Fruit fly (Drosophila melanogaster) whole organism, embryonic: Measurements from ENCODE around the gene Rab40.

Source experiments
- Atf6 ChIP-seq: fragments of 200-800 bp; sonication (Bioruptor generic); IDR thresholded peaks from 2 replicates; pipeline ENCODE4 v1.3.6; 2022; ENCODE audit warnings: missing biosample characterization, missing genetic modification characterization
- BEAF-32 ChIP-seq: fragments of 200-800 bp; sonication (Bioruptor generic); optimal IDR thresholded peaks from 3 replicates; lab custom pipeline; 2017; ENCODE audit warnings: missing biosample characterization, missing genetic modification characterization, mild to moderate bottlenecking, moderate library complexity, missing genetic modification reagents
- Bdp1 ChIP-seq: fragments of 200-800 bp; sonication (Bioruptor generic); optimal IDR thresholded peaks from 3 replicates; lab custom pipeline; 2016; ENCODE audit warnings: missing biosample characterization, missing genetic modification characterization
- Bgb ChIP-seq: fragments of 200-800 bp; sonication (Bioruptor generic); IDR thresholded peaks from 2 replicates; pipeline ENCODE4 v1.3.6; 2022; ENCODE audit warnings: missing biosample characterization, missing genetic modification characterization; ENCODE audit not compliant: partially characterized antibody
- C15 ChIP-seq: fragments of 200-800 bp; sonication (Bioruptor generic); IDR thresholded peaks from 3 replicates; pipeline ENCODE4 v1.3.6; 2022; ENCODE audit warnings: missing biosample characterization, missing genetic modification characterization
- CG10321 ChIP-seq: fragments of 200-800 bp; sonication (Bioruptor generic); IDR thresholded peaks from 2 replicates; pipeline ENCODE4 v1.3.6; 2022; ENCODE audit warnings: missing biosample characterization, missing genetic modification characterization
- CG11093 ChIP-seq: fragments of 200-800 bp; sonication (Bioruptor generic); IDR thresholded peaks from 3 replicates; pipeline ENCODE4 v1.3.6; 2022; ENCODE audit warnings: missing biosample characterization, missing genetic modification characterization
- CG14441 ChIP-seq: fragments of 200-800 bp; sonication (Bioruptor generic); IDR thresholded peaks from 2 replicates; pipeline ENCODE4 v1.3.6; 2022; ENCODE audit warnings: missing biosample characterization, missing genetic modification characterization
- CG1647 ChIP-seq: fragments of 200-800 bp; sonication (Bioruptor generic); optimal IDR thresholded peaks from 3 replicates; lab custom pipeline; 2016; ENCODE audit warnings: missing biosample characterization, missing genetic modification characterization
- CG30020 ChIP-seq: fragments of 200-800 bp; optimal IDR thresholded peaks from 2 replicates; lab custom pipeline; 2019; ENCODE audit warnings: missing biosample characterization, mild to moderate bottlenecking, missing genetic modification characterization, moderate library complexity
- CG31224 ChIP-seq: fragments of 200-800 bp; sonication (Bioruptor generic); IDR thresholded peaks from 2 replicates; pipeline ENCODE4 v1.3.6; 2022; ENCODE audit warnings: missing biosample characterization, missing genetic modification characterization
- CG3281 ChIP-seq: fragments of 200-800 bp; sonication (Bioruptor generic); optimal IDR thresholded peaks from 3 replicates; lab custom pipeline; 2017; ENCODE audit warnings: missing biosample characterization, mild to moderate bottlenecking, missing genetic modification characterization
- CG33213 ChIP-seq: fragments of 200-800 bp; sonication (Bioruptor generic); optimal IDR thresholded peaks from 3 replicates; lab custom pipeline; 2016; ENCODE audit warnings: missing biosample characterization, missing genetic modification characterization
- CG5180 ChIP-seq: fragments of 200-800 bp; sonication (Bioruptor generic); optimal IDR thresholded peaks from 3 replicates; lab custom pipeline; 2017; ENCODE audit warnings: missing biosample characterization, missing genetic modification characterization, mild to moderate bottlenecking, moderate library complexity, missing genetic modification reagents
- CG8089 ChIP-seq: fragments of 200-800 bp; sonication (Bioruptor generic); optimal IDR thresholded peaks from 3 replicates; lab custom pipeline; 2016; ENCODE audit warnings: missing biosample characterization, missing genetic modification characterization
- CTCF ChIP-seq: fragments of 200-800 bp; sonication (Bioruptor generic); optimal IDR thresholded peaks from 2 replicates; lab custom pipeline; 2017; ENCODE audit warnings: missing biosample characterization, mild to moderate bottlenecking, missing genetic modification characterization, moderate library complexity
- Elba2 ChIP-seq: fragments of 200-800 bp; sonication (Bioruptor generic); optimal IDR thresholded peaks from 3 replicates; lab custom pipeline; 2016; ENCODE audit warnings: missing biosample characterization, missing genetic modification characterization
- Mes4 ChIP-seq: fragments of 200-800 bp; sonication (Bioruptor generic); optimal IDR thresholded peaks from 2 replicates; lab custom pipeline; 2016; ENCODE audit warnings: missing biosample characterization, missing genetic modification characterization
- NC2α ChIP-seq: fragments of 200-800 bp; sonication (Bioruptor generic); optimal IDR thresholded peaks from 2 replicates; lab custom pipeline; 2016; ENCODE audit warnings: missing biosample characterization, missing genetic modification characterization
- NK7.1 ChIP-seq: fragments of 200-800 bp; sonication (Bioruptor generic); optimal IDR thresholded peaks from 3 replicates; lab custom pipeline; 2016; ENCODE audit warnings: missing biosample characterization, missing genetic modification characterization
- Neu2 ChIP-seq: fragments of 200-800 bp; sonication (Bioruptor generic); optimal IDR thresholded peaks from 3 replicates; lab custom pipeline; 2016; ENCODE audit warnings: missing biosample characterization, missing genetic modification characterization, borderline replicate concordance
- Nf-YC ChIP-seq: fragments of 200-800 bp; optimal IDR thresholded peaks from 3 replicates; lab custom pipeline; 2019; ENCODE audit warnings: missing biosample characterization, mild to moderate bottlenecking, missing genetic modification characterization, moderate library complexity
- Oli ChIP-seq: fragments of 200-800 bp; sonication (Bioruptor generic); optimal IDR thresholded peaks from 2 replicates; lab custom pipeline; 2018; ENCODE audit warnings: missing biosample characterization, mild to moderate bottlenecking, missing genetic modification characterization, moderate library complexity
- Sin3A ChIP-seq: fragments of >200 bp; optimal IDR thresholded peaks from 2 replicates; lab custom pipeline; 2018
- Taf1 ChIP-seq: fragments of 200-800 bp; sonication (Bioruptor generic); IDR thresholded peaks from 2 replicates; pipeline ENCODE4 v1.3.6; 2022; ENCODE audit warnings: missing biosample characterization, missing genetic modification characterization
- bcd ChIP-seq: fragments of 200-800 bp; sonication (Bioruptor generic); optimal IDR thresholded peaks from 2 replicates; lab custom pipeline; 2017; ENCODE audit warnings: missing biosample characterization, mild to moderate bottlenecking, missing genetic modification characterization
- chinmo ChIP-seq: fragments of 200-800 bp; sonication (Bioruptor generic); IDR thresholded peaks from 4 replicates; pipeline ENCODE4 v1.3.6; 2022; ENCODE audit warnings: missing biosample characterization, missing genetic modification characterization; ENCODE audit not compliant: partially characterized antibody
- chm ChIP-seq: fragments of 200-800 bp; sonication (Bioruptor generic); IDR thresholded peaks from 2 replicates; pipeline ENCODE4 v1.3.6; 2022; ENCODE audit warnings: missing biosample characterization, missing genetic modification characterization
- corto ChIP-seq: fragments of 200-800 bp; sonication (Bioruptor generic); optimal IDR thresholded peaks from 2 replicates; lab custom pipeline; 2016; ENCODE audit warnings: missing biosample characterization, mild to moderate bottlenecking, missing genetic modification characterization, moderate library complexity
- croc ChIP-seq: fragments of 200-800 bp; sonication (Bioruptor generic); conservative IDR thresholded peaks from 3 replicates; pipeline ENCODE4 v1.3.6; 2022; ENCODE audit warnings: missing biosample characterization, missing genetic modification characterization
- dan ChIP-seq: fragments of 200-800 bp; sonication (Bioruptor generic); IDR thresholded peaks from 2 replicates; pipeline ENCODE4 v1.3.6; 2022; ENCODE audit warnings: missing biosample characterization, missing genetic modification characterization
- esg ChIP-seq: fragments of 200-800 bp; sonication (Bioruptor generic); conservative IDR thresholded peaks from 2 replicates; pipeline ENCODE4 v1.3.6; 2022; ENCODE audit warnings: missing biosample characterization, missing genetic modification characterization
- gsb ChIP-seq: fragments of 200-800 bp; sonication (Bioruptor generic); IDR thresholded peaks from 2 replicates; pipeline ENCODE4 v1.3.6; 2022; ENCODE audit warnings: missing biosample characterization, missing genetic modification characterization
- gsb-n ChIP-seq: fragments of 200-800 bp; sonication (Bioruptor generic); optimal IDR thresholded peaks from 3 replicates; lab custom pipeline; 2018; ENCODE audit warnings: missing biosample characterization, mild to moderate bottlenecking, missing genetic modification characterization
- kah ChIP-seq: fragments of 200-800 bp; sonication (Bioruptor generic); optimal IDR thresholded peaks from 2 replicates; lab custom pipeline; 2018; ENCODE audit warnings: missing biosample characterization, mild to moderate bottlenecking, missing genetic modification characterization
- kni ChIP-seq: fragments of 200-800 bp; sonication (Bioruptor generic); optimal IDR thresholded peaks from 3 replicates; lab custom pipeline; 2017; ENCODE audit warnings: mild to moderate bottlenecking, missing biosample characterization, missing genetic modification reagents, missing genetic modification characterization
- lbe ChIP-seq: fragments of 200-800 bp; sonication (Bioruptor generic); optimal IDR thresholded peaks from 2 replicates; lab custom pipeline; 2016; ENCODE audit warnings: missing biosample characterization, mild to moderate bottlenecking, missing genetic modification characterization
- nau ChIP-seq: fragments of 200-800 bp; sonication (Bioruptor generic); optimal IDR thresholded peaks from 3 replicates; lab custom pipeline; 2017; ENCODE audit warnings: missing biosample characterization, mild to moderate bottlenecking, missing genetic modification characterization, missing genetic modification reagents
- nmo ChIP-seq: fragments of 200-800 bp; sonication (Bioruptor generic); optimal IDR thresholded peaks from 2 replicates; lab custom pipeline; 2018; ENCODE audit warnings: missing biosample characterization, mild to moderate bottlenecking, missing genetic modification characterization, moderate library complexity
- pb ChIP-seq: fragments of 200-800 bp; sonication (Bioruptor generic); optimal IDR thresholded peaks from 3 replicates; lab custom pipeline; 2016; ENCODE audit warnings: missing biosample characterization, missing genetic modification characterization
- pfk ChIP-seq: fragments of 200-800 bp; sonication (Bioruptor generic); optimal IDR thresholded peaks from 2 replicates; lab custom pipeline; 2018; ENCODE audit warnings: missing biosample characterization, mild to moderate bottlenecking, missing genetic modification characterization, moderate library complexity
- phol ChIP-seq: fragments of 200-800 bp; sonication (Bioruptor generic); optimal IDR thresholded peaks from 3 replicates; lab custom pipeline; 2018; ENCODE audit warnings: missing biosample characterization, mild to moderate bottlenecking, missing genetic modification characterization, moderate library complexity
- pzg ChIP-seq: fragments of 200-800 bp; sonication (Bioruptor generic); optimal IDR thresholded peaks from 3 replicates; lab custom pipeline; 2018; ENCODE audit warnings: missing biosample characterization, mild to moderate bottlenecking, missing genetic modification characterization, moderate library complexity
- sna ChIP-seq: fragments of 200-800 bp; sonication (Bioruptor generic); IDR thresholded peaks from 2 replicates; pipeline ENCODE4 v1.3.6; 2022; ENCODE audit warnings: missing biosample characterization, missing genetic modification characterization; ENCODE audit not compliant: partially characterized antibody
- sqz ChIP-seq: fragments of 200-800 bp; sonication (Bioruptor generic); optimal IDR thresholded peaks from 3 replicates; lab custom pipeline; 2018; ENCODE audit warnings: missing biosample characterization, mild to moderate bottlenecking, missing genetic modification characterization
- sr ChIP-seq: fragments of 200-800 bp; sonication (Bioruptor generic); IDR thresholded peaks from 3 replicates; pipeline ENCODE4 v1.3.6; 2022; ENCODE audit warnings: missing biosample characterization, missing genetic modification characterization
- tio ChIP-seq: fragments of 200-800 bp; sonication (Bioruptor generic); optimal IDR thresholded peaks from 2 replicates; lab custom pipeline; 2017; ENCODE audit warnings: missing biosample characterization, missing genetic modification characterization, inconsistent platforms
- unc-4 ChIP-seq: fragments of 200-800 bp; sonication (Bioruptor generic); IDR thresholded peaks from 2 replicates; pipeline ENCODE4 v1.3.6; 2022; ENCODE audit warnings: missing biosample characterization, missing genetic modification characterization; ENCODE audit not compliant: partially characterized antibody
- unpg ChIP-seq: fragments of 200-800 bp; sonication (Bioruptor generic); optimal IDR thresholded peaks from 3 replicates; lab custom pipeline; 2018; ENCODE audit warnings: missing biosample characterization, mild to moderate bottlenecking, missing genetic modification characterization, moderate library complexity
- zen ChIP-seq: fragments of 200-800 bp; sonication (Bioruptor generic); optimal IDR thresholded peaks from 3 replicates; lab custom pipeline; 2018; ENCODE audit warnings: missing biosample characterization, mild to moderate bottlenecking, missing genetic modification characterization, moderate library complexity

The Rab40 gene

DNA sequence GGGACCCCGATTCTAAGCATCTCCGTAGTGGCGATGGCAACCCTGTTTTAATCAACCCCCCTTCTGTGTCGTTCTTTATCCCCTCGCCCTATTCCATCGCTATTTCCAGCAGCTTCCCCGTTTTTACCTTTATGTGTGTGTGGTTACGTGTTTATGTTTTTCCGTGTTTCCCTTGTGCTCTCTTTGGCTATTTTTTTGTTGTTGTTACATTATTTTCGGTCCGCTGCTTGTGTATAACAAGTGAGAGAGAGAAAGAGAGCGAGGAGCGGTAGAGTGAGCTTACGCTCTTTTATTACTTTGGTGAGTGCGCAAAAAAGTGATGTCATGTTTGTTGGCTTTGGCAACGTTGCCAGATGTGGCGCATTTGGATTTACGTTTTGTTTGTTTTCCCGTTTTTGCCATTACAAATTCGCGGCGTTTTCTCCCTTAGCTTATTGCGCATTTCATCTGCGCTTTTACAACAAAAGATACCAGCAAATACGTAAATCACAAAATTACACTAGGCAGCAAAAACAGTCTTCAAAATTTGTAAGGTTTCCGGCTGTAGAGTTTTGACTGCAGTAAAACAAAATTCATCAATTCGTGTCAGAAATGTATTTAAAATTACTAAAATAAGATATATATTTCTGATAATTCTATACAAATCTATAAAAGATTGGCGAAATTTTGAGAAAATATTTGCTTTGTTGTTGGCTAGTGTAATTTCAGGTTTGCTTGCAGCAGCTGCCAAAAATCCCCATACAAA lies 7.4 kb upstream of the Rab40 start (continued):
- TF ChIP-seq croc (GFP tag; lab: Robert Waterston, UW), result 0 out of 3 replicates have a peak, but pooled peaks have one; percentile 17
- peak; percentile 60 for TF ChIP-seq sqz (GFP tag; lab: Kevin White, UChicago)
- no peak for TF ChIP-seq Elba2 (GFP tag; lab: Kevin White, UChicago)
- no peak for TF ChIP-seq gsb-n (tag; lab: Kevin White, UChicago)
- TF ChIP-seq tio (GFP tag; lab: Kevin White, UChicago), result peak; percentile 29
- TF ChIP-seq chm (GFP tag; lab: Robert Waterston, UW), result no peak; the same call in 1 of the 2 replicates
- TF ChIP-seq CG3281 (GFP tag; lab: Kevin White, UChicago), result peak; percentile 80
- no peak for TF ChIP-seq pb (GFP tag; lab: Kevin White, UChicago)
- TF ChIP-seq chinmo, result 0 out of 4 replicates have a peak, but pooled peaks have one; percentile 50
- peak; percentile 66 for TF ChIP-seq esg (GFP tag; lab: Robert Waterston, UW)
- peak; percentile 65 for TF ChIP-seq unpg (GFP tag; lab: Kevin White, UChicago)
- no peak for TF ChIP-seq sr (GFP tag; lab: Robert Waterston, UW)
- TF ChIP-seq CG8089 (GFP tag; lab: Kevin White, UChicago), result no peak
- no peak for TF ChIP-seq zen (tag; lab: Kevin White, UChicago)
- no peak for TF ChIP-seq CTCF (GFP tag; lab: Kevin White, UChicago)
- TF ChIP-seq phol (tag; lab: Kevin White, UChicago), result peak; percentile 53
- TF ChIP-seq NC2α (GFP tag; lab: Kevin White, UChicago), result no peak
- TF ChIP-seq sna (GFP tag; lab: Robert Waterston, UW), result no peak
- no peak for TF ChIP-seq CG30020 (tag; lab: Kevin White, UChicago)
- no peak for TF ChIP-seq pfk (GFP tag; lab: Kevin White, UChicago)
- TF ChIP-seq BEAF-32 (GFP tag; lab: Kevin White, UChicago), result no peak
- TF ChIP-seq Taf1 (GFP tag; lab: Robert Waterston, UW), result peak; percentile 30; the same call in 1 of the 2 replicates
- peak; percentile 62 for TF ChIP-seq Oli (tag; lab: Kevin White, UChicago)
- TF ChIP-seq CG11093 (GFP tag; lab: Robert Waterston, UW), result peak; percentile 27; the same call in 1 of the 3 replicates
- no peak for TF ChIP-seq kni (GFP tag; lab: Kevin White, UChicago)
- no peak for TF ChIP-seq pzg (GFP tag; lab: Kevin White, UChicago)
- TF ChIP-seq nau (GFP tag; lab: Kevin White, UChicago), result no peak
- TF ChIP-seq C15, result peak; percentile 59; the same call in 1 of the 3 replicates
- TF ChIP-seq lbe, result no peak
- TF ChIP-seq unc-4, result peak; percentile 39; the same call in 1 of the 2 replicates
- TF ChIP-seq Nf-YC (tag; lab: Kevin White, UChicago), result peak; percentile 16
- no peak for TF ChIP-seq Bdp1 (GFP tag; lab: Kevin White, UChicago)
- no peak for TF ChIP-seq CG33213 (GFP tag; lab: Kevin White, UChicago)
- no peak for TF ChIP-seq kah (GFP tag; lab: Kevin White, UChicago)
- TF ChIP-seq Sin3A (lab: Kevin White, UChicago), result no peak
- no peak for TF ChIP-seq Neu2 (GFP tag; lab: Kevin White, UChicago)
- TF ChIP-seq NK7.1 (GFP tag; lab: Kevin White, UChicago), result no peak
- TF ChIP-seq Atf6 (GFP tag; lab: Robert Waterston, UW), result peak; percentile 75
- TF ChIP-seq gsb (GFP tag; lab: Robert Waterston, UW), result peak; percentile 41; the same call in 1 of the 2 replicates
- peak; percentile 69 for TF ChIP-seq nmo (GFP tag; lab: Kevin White, UChicago)
- peak; percentile 26 for TF ChIP-seq CG5180 (GFP tag; lab: Kevin White, UChicago)
- no peak for TF ChIP-seq dan
- TF ChIP-seq CG31224 (GFP tag; lab: Robert Waterston, UW), result peak; percentile 47
- TF ChIP-seq CG1647 (GFP tag; lab: Kevin White, UChicago), result no peak
- peak; percentile 62 for TF ChIP-seq bcd (GFP tag; lab: Kevin White, UChicago)
- no peak for TF ChIP-seq Bgb
- peak; percentile 27; the same call in 1 of the 2 replicates for TF ChIP-seq CG10321
- no peak for TF ChIP-seq corto (GFP tag; lab: Kevin White, UChicago)
- no peak for TF ChIP-seq Mes4 (GFP tag; lab: Kevin White, UChicago)
- peak; percentile 70 for TF ChIP-seq CG14441 (GFP tag; lab: Robert Waterston, UW)
